Worm (Caenorhabditis elegans): ENCODE data around the gene gly-10.

gly-10 gene

ce11 chrIV:13776745-13777144 lies 2.2 kb upstream of the gly-10 start:
- TF ChIP-seq tab-1 (GFP tag; IDR thresholded peaks at IDR 0.05) = no peak
- TF ChIP-seq flt-1 (GFP tag; IDR thresholded peaks at IDR 0.05) = no peak

ce11 chrIV:13777480-13777879 lies 1.4 kb upstream of the gly-10 start, which contains the start of gene rpl-18:
Gene rpl-18 (plus strand): TSS chrIV:13777865.
- no peak for TF ChIP-seq med-1 (GFP tag; optimal IDR thresholded peaks at IDR 0.05; ENCODE audit: insufficient read depth)
- no peak for TF ChIP-seq ztf-29 (GFP tag; IDR thresholded peaks at IDR 0.05)
- TF ChIP-seq flt-1 (GFP tag; IDR thresholded peaks at IDR 0.05) = no peak
- no peak for TF ChIP-seq ref-1 (GFP tag; conservative IDR thresholded peaks at IDR 0.05)
- TF ChIP-seq ztf-23 (GFP tag; IDR thresholded peaks at IDR 0.05) = no peak
- TF ChIP-seq klf-2 (GFP tag; conservative IDR thresholded peaks at IDR 0.05) = no peak
- no peak for TF ChIP-seq T22C8.4 (GFP tag; IDR thresholded peaks at IDR 0.05)
- no peak for TF ChIP-seq tab-1 (GFP tag; IDR thresholded peaks at IDR 0.05)
- TF ChIP-seq cog-1 (tag; optimal IDR thresholded peaks at IDR 0.05) = no peak

- TF ChIP-seq ztf-23 (GFP tag; IDR thresholded peaks at IDR 0.05) (no peak), med-1 (GFP tag; optimal IDR thresholded peaks at IDR 0.05; ENCODE audit: insufficient read depth) (no peak), tab-1 (GFP tag; IDR thresholded peaks at IDR 0.05) (no peak), T22C8.4 (GFP tag; IDR thresholded peaks at IDR 0.05) (no peak), ref-1 (GFP tag; conservative IDR thresholded peaks at IDR 0.05) (no peak), flt-1 (GFP tag; IDR thresholded peaks at IDR 0.05) (no peak), ztf-29 (GFP tag; IDR thresholded peaks at IDR 0.05) (no peak), cog-1 (tag; optimal IDR thresholded peaks at IDR 0.05) (no peak), klf-2 (GFP tag; conservative IDR thresholded peaks at IDR 0.05) (no peak)
These were observed 3.4 kb downstream of the gly-10 start for ce11 chrIV:13782319-13782718.

ce11 chrIV:13783237-13784012 lies 4.5 kb downstream of the gly-10 start, which contains the start of gene iscu-1:
Gene iscu-1 (plus strand): TSS chrIV:13783962.
- TF ChIP-seq tab-1 (GFP tag; IDR thresholded peaks at IDR 0.05) (no peak), ztf-29 (GFP tag; IDR thresholded peaks at IDR 0.05) (peak; percentile 73; the same call in 1 of the 2 replicates)

- TF ChIP-seq klf-2 (GFP tag; conservative IDR thresholded peaks at IDR 0.05) = no peak
These were observed 5.9 kb downstream of the gly-10 start for ce11 chrIV:13784774-13785173.

- TF ChIP-seq klf-2 (GFP tag; conservative IDR thresholded peaks at IDR 0.05) = no peak
- no peak for TF ChIP-seq ref-1 (GFP tag; conservative IDR thresholded peaks at IDR 0.05)
- no peak for TF ChIP-seq flt-1 (GFP tag; IDR thresholded peaks at IDR 0.05)
- no peak for TF ChIP-seq tab-1 (GFP tag; IDR thresholded peaks at IDR 0.05)
- no peak for TF ChIP-seq med-1 (GFP tag; optimal IDR thresholded peaks at IDR 0.05; ENCODE audit: insufficient read depth)
- TF ChIP-seq ztf-23 (GFP tag; IDR thresholded peaks at IDR 0.05) = no peak
These were observed 6.6 kb downstream of the gly-10 start, which contains the start of gene lact-9 for ce11 chrIV:13785545-13785944. Gene lact-9 (minus strand): TSS chrIV:13785645.

- no peak for TF ChIP-seq T22C8.4 (GFP tag; IDR thresholded peaks at IDR 0.05)
These were observed 7.8 kb downstream of the gly-10 start, which contains the start of gene icap-1 for ce11 chrIV:13786690-13787089. Gene icap-1 (minus strand): TSS chrIV:13786961.

- TF ChIP-seq ztf-23 (GFP tag; IDR thresholded peaks at IDR 0.05) = peak; percentile 60; the same call in 1 of the 2 replicates
- TF ChIP-seq tab-1 (GFP tag; IDR thresholded peaks at IDR 0.05) = no peak
- TF ChIP-seq T22C8.4 (GFP tag; IDR thresholded peaks at IDR 0.05) = no peak
- peak; percentile 69; the same call in 1 of the 2 replicates for TF ChIP-seq flt-1 (GFP tag; IDR thresholded peaks at IDR 0.05)
- no peak for TF ChIP-seq cog-1 (tag; optimal IDR thresholded peaks at IDR 0.05)
- TF ChIP-seq klf-2 (GFP tag; conservative IDR thresholded peaks at IDR 0.05) = 0 out of 2 replicates have a peak, but pooled peaks have one; percentile 44
These were observed 9.8 kb downstream of the gly-10 start, which contains the start of the genes sas-6 and Y45F10D.7 for ce11 chrIV:13788652-13789051. Gene sas-6 (minus strand): TSS chrIV:13788731. Gene Y45F10D.7 (plus strand): TSS chrIV:13788907.

- TF ChIP-seq klf-2 (GFP tag; conservative IDR thresholded peaks at IDR 0.05) = no peak
- TF ChIP-seq med-1 (GFP tag; optimal IDR thresholded peaks at IDR 0.05; ENCODE audit: insufficient read depth) = no peak
These were observed 16.5 kb downstream of the gly-10 start for ce11 chrIV:13795249-13795909.

ce11 chrIV:13797859-13798374 lies 19.0 kb downstream of the gly-10 start, which contains the start of gene Y45F10D.6:
Gene Y45F10D.6 (minus strand): TSS chrIV:13797909.
- TF ChIP-seq T22C8.4 (GFP tag; IDR thresholded peaks at IDR 0.05) = no peak
- TF ChIP-seq cog-1 (tag; optimal IDR thresholded peaks at IDR 0.05) = no peak
- TF ChIP-seq ref-1 (GFP tag; conservative IDR thresholded peaks at IDR 0.05) = no peak
- TF ChIP-seq tab-1 (GFP tag; IDR thresholded peaks at IDR 0.05) = no peak
- no peak for TF ChIP-seq ztf-29 (GFP tag; IDR thresholded peaks at IDR 0.05)
- no peak for TF ChIP-seq klf-2 (GFP tag; conservative IDR thresholded peaks at IDR 0.05)
- no peak for TF ChIP-seq flt-1 (GFP tag; IDR thresholded peaks at IDR 0.05)
- no peak for TF ChIP-seq med-1 (GFP tag; optimal IDR thresholded peaks at IDR 0.05; ENCODE audit: insufficient read depth)
- no peak for TF ChIP-seq ztf-23 (GFP tag; IDR thresholded peaks at IDR 0.05)
